Fruit fly (Drosophila melanogaster) S2 (cell line): ENCODE results near the gene Rel.
A peak's percentile ranks its signal among the peaks of the same experiment; 100 is the strongest.

Experiments used
- CG8478 ChIP-seq: fragments of >200 bp; optimal IDR thresholded peaks from 2 replicates; lab custom pipeline; 2018
- CTCF ChIP-seq, 2 experiments: fragments of >200 bp; optimal IDR thresholded peaks; 2 replicates each; lab custom pipeline; 2018

Gene Rel

DNA sequence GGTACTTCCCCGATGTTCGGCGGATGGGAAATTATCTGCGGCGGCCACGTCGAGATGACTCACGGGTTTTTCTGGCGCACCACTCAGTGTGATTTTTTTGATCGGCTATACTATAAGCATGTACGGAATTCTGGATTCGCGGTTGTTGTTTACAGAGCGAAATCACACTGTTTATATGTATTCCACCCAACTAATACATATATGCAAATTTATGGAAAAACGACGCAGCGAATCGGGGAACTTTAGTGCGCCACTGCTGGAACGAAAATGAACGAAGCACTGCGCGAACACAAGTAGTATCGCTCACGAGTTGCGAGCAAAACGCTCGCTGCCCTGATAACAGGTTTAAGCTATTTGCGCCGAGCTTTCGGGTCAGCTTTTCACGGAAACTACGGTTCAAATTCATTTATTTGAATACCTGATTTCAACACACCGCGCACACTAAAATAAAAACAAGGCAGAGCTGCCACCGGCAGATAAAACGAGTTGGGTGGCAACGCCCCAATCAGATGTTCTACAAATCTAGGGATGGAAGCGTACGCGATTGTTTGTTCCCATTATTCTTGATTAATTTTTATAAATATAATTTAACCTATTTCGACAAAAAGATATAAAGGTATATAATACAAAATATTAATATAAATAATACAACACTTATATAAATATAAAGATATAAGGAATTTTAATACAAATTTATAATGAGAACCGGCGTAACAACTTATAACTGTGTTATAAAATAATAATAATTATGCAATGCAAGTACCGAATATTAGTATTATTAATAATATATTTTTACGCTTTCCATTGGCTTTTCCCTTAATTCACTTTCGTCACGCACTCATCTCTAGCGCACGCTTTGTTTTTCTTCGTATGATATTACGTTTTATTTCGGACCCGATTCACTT lies at the start of gene Rel:
TSS of gene Rel (minus strand) at position 417 of the 905 bp plus-strand sequence.
- TF ChIP-seq CTCF (optimal IDR thresholded peaks at IDR 0.05; lab: Kevin White, UChicago) (no peak), CG8478 (lab: Kevin White, UChicago) (no peak)

DNA sequence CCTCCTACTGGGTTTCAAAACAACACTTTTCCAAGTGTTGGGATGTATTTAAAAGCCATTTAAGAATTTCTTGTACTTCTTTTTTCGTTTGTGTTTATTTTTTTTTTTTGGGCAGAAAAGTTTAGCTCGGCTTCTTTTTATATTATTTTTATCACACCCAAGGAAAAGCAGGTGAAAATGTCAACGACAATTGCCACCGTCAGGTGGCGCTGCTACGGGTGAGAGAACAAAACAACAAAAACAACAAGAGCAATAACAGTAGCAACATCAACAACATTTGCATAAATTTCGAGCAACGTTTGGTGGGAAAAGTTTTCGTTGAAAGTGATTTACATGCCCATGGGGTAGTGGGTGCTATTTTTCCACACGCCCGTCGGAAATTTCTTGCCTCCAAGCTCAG lies 42.5 kb upstream of the Rel start:
- TF ChIP-seq CG8478 (lab: Kevin White, UChicago) (no peak), CTCF (optimal IDR thresholded peaks at IDR 0.05; lab: Kevin White, UChicago) (peak; percentile 11 to 67)

DNA sequence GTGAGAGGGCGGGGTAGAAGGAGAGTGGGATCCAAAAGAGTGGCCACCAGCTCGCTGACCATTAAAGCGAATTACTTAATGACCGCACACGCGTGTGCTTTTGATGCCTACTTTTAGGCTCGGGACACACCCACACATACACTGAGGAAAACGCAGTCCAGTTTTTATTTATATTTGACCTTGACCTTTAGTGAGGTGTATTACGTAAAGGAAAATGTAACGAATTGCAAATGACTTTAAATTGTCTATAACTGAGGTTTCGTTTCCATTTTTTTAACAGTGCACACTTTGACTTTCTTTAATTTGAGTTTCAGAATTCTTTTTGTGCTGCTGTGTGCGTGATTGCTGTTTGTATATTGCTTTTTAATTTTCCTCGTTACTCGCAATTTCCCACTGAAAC lies 37.5 kb upstream of the Rel start:
- TF ChIP-seq CTCF (optimal IDR thresholded peaks at IDR 0.05; lab: Kevin White, UChicago) (no peak), CG8478 (lab: Kevin White, UChicago) (no peak)

DNA sequence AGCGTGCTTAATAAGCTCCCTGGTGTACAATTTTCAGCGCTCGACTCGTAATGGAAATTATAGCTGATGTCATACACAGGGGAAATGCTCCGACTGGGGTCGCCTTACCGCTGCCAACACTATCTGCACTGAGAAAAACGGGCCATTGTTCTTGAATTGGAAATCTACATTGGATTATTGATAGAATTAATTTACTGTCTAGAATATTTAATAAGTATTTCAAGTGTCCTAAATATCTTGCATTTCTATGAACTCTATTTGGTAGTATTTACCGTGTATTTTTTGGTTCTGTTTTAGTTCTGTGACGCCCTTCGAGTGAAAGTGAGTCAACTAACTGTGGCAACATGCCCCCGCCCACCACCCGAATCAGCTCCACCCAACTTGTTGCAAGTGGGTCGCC lies 35.6 kb upstream of the Rel start:
- TF ChIP-seq CTCF (optimal IDR thresholded peaks at IDR 0.05; lab: Kevin White, UChicago) (no peak), CG8478 (lab: Kevin White, UChicago) (no peak)

DNA sequence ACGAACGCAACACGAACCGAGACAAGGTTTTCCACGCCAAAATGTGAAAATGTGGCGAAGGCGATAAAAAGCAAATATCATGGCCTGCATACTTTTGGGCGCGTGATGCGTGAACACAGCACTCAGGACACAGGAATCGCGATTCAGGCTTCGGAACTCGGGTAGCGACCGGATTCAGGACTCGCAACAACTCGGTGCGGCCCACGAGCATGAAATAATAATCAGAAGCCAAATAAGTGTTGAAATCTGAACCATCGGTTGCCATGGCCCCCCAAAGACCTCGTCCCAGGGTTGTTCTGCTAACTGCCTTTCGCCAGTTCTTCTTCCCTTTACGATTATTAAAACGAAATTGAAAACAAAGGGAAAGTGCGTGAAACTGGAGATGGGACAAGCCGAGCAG lies 34.6 kb upstream of the Rel start:
- TF ChIP-seq CTCF (optimal IDR thresholded peaks at IDR 0.05; lab: Kevin White, UChicago) (no peak), CG8478 (lab: Kevin White, UChicago) (no peak)

DNA sequence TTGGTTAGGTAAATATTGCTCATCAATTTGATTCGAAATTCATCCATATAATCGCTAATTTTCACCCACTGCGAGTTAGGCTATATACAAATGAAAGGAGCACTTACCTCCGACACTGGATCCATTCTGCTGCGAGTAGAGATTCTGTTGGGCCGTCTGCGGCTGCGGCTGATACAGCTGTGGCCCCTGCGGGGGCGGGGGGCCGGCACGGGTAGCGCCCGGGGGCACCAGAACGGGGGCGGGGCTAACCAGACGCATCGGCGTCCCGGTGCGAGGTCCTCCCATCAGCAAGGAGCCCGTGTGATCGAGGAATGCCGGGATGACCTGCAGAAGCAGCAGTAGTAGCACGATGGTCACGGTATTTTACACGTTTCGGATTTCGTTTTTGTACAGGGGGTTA lies 31.9 kb upstream of the Rel start:
- TF ChIP-seq CTCF (optimal IDR thresholded peaks at IDR 0.05; lab: Kevin White, UChicago) (no peak), CG8478 (lab: Kevin White, UChicago) (no peak)

DNA sequence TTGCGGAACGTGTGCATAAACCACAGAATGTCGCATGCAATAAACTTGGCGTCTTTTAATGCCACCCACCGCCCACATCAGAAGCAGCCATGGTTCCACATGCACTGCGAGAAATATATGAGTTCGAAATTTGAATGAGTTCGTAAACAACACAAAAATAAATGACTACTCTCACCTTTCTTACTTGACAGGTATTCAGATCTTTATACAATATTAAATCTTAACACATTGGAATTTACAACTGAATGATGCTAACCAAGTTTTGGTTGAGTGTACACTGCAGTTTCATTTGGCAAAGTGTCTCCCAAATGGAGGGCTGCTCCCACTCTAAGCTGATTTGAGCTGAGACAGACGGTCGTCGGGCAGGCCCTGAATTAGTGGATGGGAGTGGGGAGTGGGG lies 27.2 kb upstream of the Rel start:
- TF ChIP-seq CG8478 (lab: Kevin White, UChicago) (no peak), CTCF (optimal IDR thresholded peaks at IDR 0.05; lab: Kevin White, UChicago) (no peak)

DNA sequence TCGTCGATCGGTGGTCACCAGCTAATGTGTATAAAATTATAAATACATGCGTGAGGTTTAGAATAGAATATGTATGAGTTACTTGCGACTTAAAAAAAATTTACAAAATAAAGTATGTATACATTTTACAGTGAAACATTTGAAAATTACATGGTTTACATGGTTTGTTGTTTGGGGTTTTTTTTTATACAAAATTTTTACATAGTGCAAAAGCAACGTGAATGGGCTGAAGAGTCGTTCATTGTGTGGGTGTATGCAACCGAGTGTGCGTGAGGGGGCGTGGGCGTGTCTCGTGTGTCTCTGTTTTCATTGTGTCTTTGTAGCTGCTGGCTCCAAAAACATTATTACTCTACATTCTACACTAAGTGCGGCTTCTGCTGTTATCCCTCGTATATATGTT lies 22.1 kb upstream of the Rel start:
- TF ChIP-seq CG8478 (lab: Kevin White, UChicago) (no peak), CTCF (optimal IDR thresholded peaks at IDR 0.05; lab: Kevin White, UChicago) (no peak)

DNA sequence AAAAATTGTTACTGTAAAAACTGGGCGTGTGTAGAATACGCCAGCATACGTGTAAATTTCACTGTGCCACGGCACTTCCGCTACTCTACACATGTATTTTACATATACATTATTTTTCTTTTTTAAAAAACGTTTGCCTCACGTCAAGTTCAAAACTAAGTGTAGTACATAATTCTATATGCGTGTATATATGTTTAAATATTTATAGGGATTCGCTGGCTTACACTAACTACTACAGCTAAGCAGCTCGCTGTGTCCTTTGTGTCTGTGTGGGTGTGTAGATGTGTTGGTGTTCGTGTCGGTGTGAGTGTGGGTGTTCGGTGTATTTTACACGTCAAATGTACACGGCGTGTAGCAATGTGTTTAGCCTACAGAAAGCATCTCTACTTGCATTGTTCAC lies 20.6 kb upstream of the Rel start:
- TF ChIP-seq CG8478 (lab: Kevin White, UChicago) (no peak), CTCF (optimal IDR thresholded peaks at IDR 0.05; lab: Kevin White, UChicago) (no peak)

DNA sequence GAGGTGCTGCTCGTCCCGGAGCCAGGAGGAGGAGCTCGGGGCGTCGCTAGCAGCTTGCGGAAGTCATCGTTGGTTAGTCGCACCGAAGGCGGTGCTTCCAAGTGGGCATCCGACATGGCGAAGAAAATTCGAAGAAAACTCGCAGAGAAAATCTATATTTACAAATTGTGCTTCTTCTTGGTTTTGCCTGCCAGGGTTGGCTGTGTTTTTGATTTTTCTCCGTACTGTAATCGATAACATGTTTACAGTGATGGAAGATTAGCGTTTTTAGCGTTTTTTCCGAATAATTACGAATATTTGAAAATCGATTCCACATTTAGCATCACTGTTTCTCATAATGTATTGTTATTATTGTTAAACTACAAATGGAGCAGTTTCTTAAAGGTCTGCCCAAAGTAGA lies 17.1 kb upstream of the Rel start, which contains the start of the genes beag and Ada:
TSS of gene beag (minus strand) at position 205 of the 400 bp plus-strand sequence.
TSS of gene Ada (plus strand) at position 310 of the 400 bp plus-strand sequence.
- TF ChIP-seq CG8478 (lab: Kevin White, UChicago) (no peak), CTCF (optimal IDR thresholded peaks at IDR 0.05; lab: Kevin White, UChicago) (peak in 1 of 2 experiments; percentile 12)

DNA sequence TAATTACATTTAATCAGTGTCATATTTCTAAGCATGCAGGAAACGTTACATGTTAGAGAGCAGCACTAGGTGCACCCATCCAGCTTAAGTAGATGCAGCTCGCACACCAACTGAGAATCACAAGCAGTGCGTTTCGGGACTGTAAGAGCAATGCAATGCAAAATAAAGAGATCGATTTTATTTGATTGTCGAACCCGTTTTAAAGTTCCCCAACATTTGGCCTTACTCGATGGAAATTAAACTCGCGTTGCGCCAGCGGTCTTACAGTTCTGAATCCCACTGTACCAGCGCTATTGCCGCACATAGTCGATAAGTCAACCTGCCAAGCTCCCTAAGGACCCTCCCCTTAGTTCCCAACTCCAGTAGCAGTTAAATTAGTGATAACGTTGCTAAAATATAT lies 15.0 kb upstream of the Rel start:
- TF ChIP-seq CTCF (optimal IDR thresholded peaks at IDR 0.05; lab: Kevin White, UChicago), result no peak
- TF ChIP-seq CG8478 (lab: Kevin White, UChicago), result no peak

DNA sequence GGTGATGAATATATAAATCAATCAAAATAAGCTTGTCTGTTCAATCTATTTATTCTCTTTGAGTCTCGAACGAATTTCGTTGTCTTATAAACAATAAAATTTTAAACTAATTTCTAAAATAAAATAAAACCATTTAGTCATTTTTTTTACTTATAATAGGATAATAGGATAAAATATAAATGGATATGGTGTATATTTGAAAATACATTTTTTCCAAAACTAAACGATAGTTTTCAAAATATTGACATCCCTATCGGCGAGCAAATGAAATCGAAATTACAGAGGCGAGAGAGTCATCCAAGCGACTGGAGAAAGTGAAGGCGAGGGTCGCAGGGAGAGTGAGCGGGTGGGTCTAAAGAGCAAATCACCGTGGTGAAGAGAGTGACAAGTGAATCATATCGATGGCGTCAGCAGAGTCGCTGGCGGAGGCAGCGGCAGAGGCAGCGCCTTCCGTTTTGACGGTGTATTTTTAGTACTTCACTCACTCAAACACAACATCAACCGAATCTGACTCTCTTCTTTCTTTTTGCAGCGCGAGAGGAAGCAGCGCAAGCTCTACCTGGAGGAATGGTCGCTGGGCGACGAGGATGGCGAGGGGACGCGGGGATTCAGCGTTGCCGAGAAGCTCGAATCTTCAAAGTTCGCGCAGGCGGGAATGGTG lies 9.8 kb upstream of the Rel start:
- TF ChIP-seq CTCF (optimal IDR thresholded peaks at IDR 0.05; lab: Kevin White, UChicago) (no peak), CG8478 (lab: Kevin White, UChicago) (no peak)

DNA sequence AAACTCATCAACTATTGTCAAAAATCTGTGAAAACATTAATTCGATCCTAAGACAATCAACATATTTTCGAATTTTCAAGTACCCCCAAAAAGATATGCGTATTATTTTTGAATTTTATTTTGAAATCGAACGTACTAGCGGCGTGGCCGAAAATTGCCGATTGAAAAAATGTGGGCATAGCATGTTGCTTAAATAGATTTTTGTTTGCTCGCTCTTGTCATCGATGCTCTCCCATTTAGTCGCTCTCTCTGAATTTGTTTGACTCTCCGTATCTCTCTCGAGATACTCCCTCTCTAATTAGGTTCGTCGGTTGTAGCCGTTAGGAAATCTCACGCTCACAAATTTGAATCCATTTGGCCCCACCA lies 9.2 kb upstream of the Rel start:
- TF ChIP-seq CTCF (optimal IDR thresholded peaks at IDR 0.05; lab: Kevin White, UChicago) (no peak), CG8478 (lab: Kevin White, UChicago) (no peak)

DNA sequence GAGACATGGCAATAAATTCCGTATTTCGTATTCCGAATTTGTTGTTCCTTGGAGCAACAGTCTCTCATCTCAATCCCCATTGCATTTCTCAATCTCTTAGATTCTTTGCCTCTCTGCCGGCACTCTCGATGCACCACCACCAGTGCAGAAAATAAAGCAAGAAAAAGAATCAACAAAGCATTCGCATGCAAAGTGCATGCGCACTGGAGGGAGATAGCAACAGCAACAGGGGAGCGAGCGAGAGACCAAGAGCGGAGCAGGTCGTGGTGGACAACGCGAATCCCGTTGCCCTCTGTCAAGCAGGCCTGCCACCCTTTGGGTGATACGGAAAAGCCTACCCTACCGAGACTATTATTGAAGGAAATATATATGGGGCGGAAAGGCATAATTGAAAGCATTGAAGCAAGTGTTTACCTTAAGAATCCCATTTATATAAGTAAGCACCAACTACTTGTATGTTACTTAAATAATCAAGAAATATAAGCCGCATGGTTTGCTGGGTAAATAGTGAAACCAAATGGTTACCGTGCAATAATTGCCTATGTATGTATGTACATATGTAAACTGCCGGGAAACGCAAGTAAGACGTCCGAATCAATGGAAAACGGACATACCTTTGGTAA lies 8.7 kb upstream of the Rel start:
- TF ChIP-seq CTCF (optimal IDR thresholded peaks at IDR 0.05; lab: Kevin White, UChicago), result no peak
- no peak for TF ChIP-seq CG8478 (lab: Kevin White, UChicago)
